Worm (Caenorhabditis elegans) whole organism, early embryonic: ENCODE measurements around the gene lin-14.

Source experiments
- B0310.2 ChIP-seq: sonication (generic microtip); optimal IDR thresholded peaks from 2 replicates; lab custom pipeline; 2016; ENCODE audit warnings: mild to moderate bottlenecking, missing genetic modification characterization, missing compliant biosample characterization
- F13C5.2 ChIP-seq: sonication (generic microtip); optimal IDR thresholded peaks from 2 replicates; lab custom pipeline; 2017; ENCODE audit warnings: mild to moderate bottlenecking, missing genetic modification characterization, inconsistent platforms, missing compliant biosample characterization
- ama-1 ChIP-seq: fragments of 150-350 bp; optimal IDR thresholded peaks from 2 replicates; lab custom pipeline; 2014
- ceh-36 ChIP-seq: sonication (generic microtip); optimal IDR thresholded peaks from 2 replicates; lab custom pipeline; 2016; ENCODE audit warnings: missing genetic modification characterization, inconsistent platforms, missing compliant biosample characterization
- ets-7 ChIP-seq: sonication (generic microtip); optimal IDR thresholded peaks from 2 replicates; lab custom pipeline; 2016; ENCODE audit warnings: missing genotype, missing genetic modification characterization, missing compliant biosample characterization
- flt-1 ChIP-seq: fragments of 200-800 bp; sonication (Bioruptor generic); IDR thresholded peaks from 2 replicates; pipeline ENCODE4 v1.3.6; 2022; ENCODE audit warnings: missing genetic modification characterization, missing compliant biosample characterization
- pes-1 ChIP-seq: fragments of 200-800 bp; sonication (Bioruptor generic); IDR thresholded peaks from 2 replicates; pipeline ENCODE4 v1.3.6; 2022; ENCODE audit warnings: missing genetic modification reagents, missing genetic modification characterization, missing compliant biosample characterization
- scrt-1 ChIP-seq: fragments of 200-800 bp; sonication (Bioruptor generic); IDR thresholded peaks from 2 replicates; pipeline ENCODE4 v1.3.6; 2022; ENCODE audit warnings: missing genetic modification characterization, missing compliant biosample characterization
- tbx-11 ChIP-seq: fragments of 200-800 bp; sonication (Bioruptor generic); IDR thresholded peaks from 2 replicates; pipeline ENCODE4 v1.3.6; 2022; ENCODE audit warnings: missing genetic modification characterization, missing compliant biosample characterization
- tbx-37 ChIP-seq: fragments of 200-800 bp; sonication (Bioruptor generic); conservative IDR thresholded peaks from 2 replicates; pipeline ENCODE4 v1.3.6; 2022; ENCODE audit warnings: missing genetic modification reagents, missing genetic modification characterization, missing compliant biosample characterization
- tra-4 ChIP-seq: sonication (generic microtip); optimal IDR thresholded peaks from 2 replicates; lab custom pipeline; 2017; ENCODE audit warnings: missing genetic modification characterization, missing compliant biosample characterization

DNA sequence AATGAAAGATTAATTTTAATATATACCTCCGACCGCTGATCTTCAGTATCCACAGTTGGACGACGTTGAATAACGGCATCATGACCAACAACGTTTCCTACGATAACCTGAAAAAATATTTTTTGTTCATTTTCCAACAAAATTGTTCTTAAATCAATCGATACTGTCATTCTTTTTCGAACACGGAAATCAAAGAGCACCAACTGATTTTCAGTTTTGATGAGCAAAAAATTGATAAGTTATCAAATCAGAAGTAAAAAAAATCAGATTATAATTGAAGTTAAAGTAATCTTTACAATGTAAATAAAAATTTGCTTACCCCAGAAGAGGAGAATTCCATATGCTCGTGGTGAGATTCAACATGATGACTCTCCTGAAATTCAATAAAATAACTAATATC lies 53.1 kb downstream of the lin-14 start:
- TF ChIP-seq tbx-37 (no peak), pes-1 (no peak), flt-1 (GFP tag; lab: Robert Waterston, UW) (no peak), scrt-1 (GFP tag; lab: Robert Waterston, UW) (no peak), F13C5.2 (tag; lab: Kevin White, UChicago) (no peak), ama-1 (lab: Kevin White, UChicago) (no peak), ceh-36 (tag; lab: Kevin White, UChicago) (no peak), tra-4 (tag; lab: Kevin White, UChicago) (no peak), B0310.2 (tag; lab: Kevin White, UChicago) (no peak), ets-7 (tag; lab: Kevin White, UChicago) (no peak), tbx-11 (GFP tag; lab: Robert Waterston, UW) (no peak)
